Fruit fly (Drosophila melanogaster) whole organism, embryonic: ENCODE measurements around the gene CG4332.

Experiments used
- Bgb ChIP-seq: fragments of 200-800 bp; sonication (Bioruptor generic); IDR thresholded peaks from 2 replicates; pipeline ENCODE4 v1.3.6; 2022; ENCODE audit warnings: missing biosample characterization, missing genetic modification characterization; ENCODE audit not compliant: partially characterized antibody
- CG1024 ChIP-seq: fragments of 200-800 bp; sonication (Bioruptor generic); IDR thresholded peaks from 2 replicates; pipeline ENCODE4 v1.3.6; 2022; ENCODE audit warnings: missing biosample characterization, missing genetic modification characterization
- CG10366 ChIP-seq: fragments of 200-800 bp; sonication (Bioruptor generic); IDR thresholded peaks from 2 replicates; pipeline ENCODE4 v1.3.6; 2022; ENCODE audit warnings: missing biosample characterization, missing genetic modification characterization
- CG10462 ChIP-seq: fragments of 200-800 bp; sonication (Bioruptor generic); optimal IDR thresholded peaks from 2 replicates; lab custom pipeline; 2016; ENCODE audit warnings: missing biosample characterization, missing genetic modification characterization
- CG12104 ChIP-seq: fragments of 200-800 bp; sonication (Bioruptor generic); optimal IDR thresholded peaks from 3 replicates; lab custom pipeline; 2016; ENCODE audit warnings: missing biosample characterization, missing genetic modification characterization
- CG14441 ChIP-seq: fragments of 200-800 bp; sonication (Bioruptor generic); IDR thresholded peaks from 2 replicates; pipeline ENCODE4 v1.3.6; 2022; ENCODE audit warnings: missing biosample characterization, missing genetic modification characterization
- CG1603 ChIP-seq: fragments of 200-800 bp; sonication (Bioruptor generic); optimal IDR thresholded peaks from 2 replicates; lab custom pipeline; 2019; ENCODE audit warnings: missing biosample characterization, mild to moderate bottlenecking, missing genetic modification characterization, moderate library complexity
- CG5245 ChIP-seq: fragments of 200-800 bp; sonication (Bioruptor generic); optimal IDR thresholded peaks from 3 replicates; lab custom pipeline; 2016; ENCODE audit warnings: missing biosample characterization, missing genetic modification characterization
- CG6175 ChIP-seq: fragments of 200-800 bp; sonication (Bioruptor generic); IDR thresholded peaks from 3 replicates; pipeline ENCODE4 v1.3.6; 2022; ENCODE audit warnings: missing biosample characterization, missing genetic modification characterization
- CG6254 ChIP-seq: fragments of 200-800 bp; sonication (Bioruptor generic); optimal IDR thresholded peaks from 3 replicates; lab custom pipeline; 2017; ENCODE audit warnings: mild to moderate bottlenecking, missing biosample characterization, missing genetic modification reagents, missing genetic modification characterization
- CG6272 ChIP-seq: fragments of 200-800 bp; sonication (Bioruptor generic); IDR thresholded peaks from 2 replicates; pipeline ENCODE4 v1.3.6; 2022; ENCODE audit warnings: missing biosample characterization, missing genetic modification characterization
- CG6683 ChIP-seq: fragments of 200-800 bp; sonication (Bioruptor generic); optimal IDR thresholded peaks from 2 replicates; lab custom pipeline; 2017; ENCODE audit warnings: missing biosample characterization, mild to moderate bottlenecking, missing genetic modification characterization, missing genetic modification reagents
- CG7271 ChIP-seq: fragments of 200-800 bp; sonication (Bioruptor generic); optimal IDR thresholded peaks from 2 replicates; lab custom pipeline; 2018; ENCODE audit warnings: missing biosample characterization, mild to moderate bottlenecking, missing genetic modification characterization, moderate library complexity
- CG8765 ChIP-seq: fragments of 200-800 bp; sonication (Bioruptor generic); IDR thresholded peaks from 2 replicates; pipeline ENCODE4 v1.3.6; 2022; ENCODE audit warnings: missing biosample characterization, missing genetic modification characterization
- CG9876 ChIP-seq: fragments of 200-800 bp; sonication (Bioruptor generic); optimal IDR thresholded peaks from 2 replicates; lab custom pipeline; 2016; ENCODE audit warnings: missing biosample characterization, missing genetic modification characterization
- Chrac-16 ChIP-seq: fragments of 200-800 bp; sonication (Bioruptor generic); optimal IDR thresholded peaks from 3 replicates; lab custom pipeline; 2016; ENCODE audit warnings: missing biosample characterization, missing genetic modification characterization
- CoRest ChIP-seq: fragments of 200-800 bp; sonication (Bioruptor generic); optimal IDR thresholded peaks from 3 replicates; lab custom pipeline; 2018; ENCODE audit warnings: missing biosample characterization, mild to moderate bottlenecking, missing genetic modification characterization, moderate library complexity
- Fer3 ChIP-seq: fragments of 200-800 bp; sonication (Bioruptor generic); optimal IDR thresholded peaks from 2 replicates; lab custom pipeline; 2018; ENCODE audit warnings: missing biosample characterization, mild to moderate bottlenecking, missing genetic modification characterization, moderate library complexity
- HLH4C ChIP-seq: fragments of 200-800 bp; sonication (Bioruptor generic); IDR thresholded peaks from 3 replicates; pipeline ENCODE4 v1.3.6; 2022; ENCODE audit warnings: missing biosample characterization, missing genetic modification characterization; ENCODE audit not compliant: partially characterized antibody
- Hr51 ChIP-seq, 2 experiments: fragments of 200-800 bp; sonication (Bioruptor generic); optimal IDR thresholded peaks; 2 replicates in 1 of 2; 3 replicates in 1 of 2; lab custom pipeline; 2016 to 2018; ENCODE audit warnings: missing biosample characterization in 2 of 2, missing genetic modification characterization in 2 of 2, mild to moderate bottlenecking in 1 of 2, moderate library complexity in 1 of 2
- Kr ChIP-seq: fragments of 200-800 bp; sonication (Bioruptor generic); optimal IDR thresholded peaks from 2 replicates; lab custom pipeline; 2017; ENCODE audit warnings: missing biosample characterization, mild to moderate bottlenecking, missing genetic modification characterization
- MTF-1 ChIP-seq: fragments of 200-800 bp; sonication (Bioruptor generic); optimal IDR thresholded peaks from 2 replicates; lab custom pipeline; 2018; ENCODE audit warnings: missing biosample characterization, mild to moderate bottlenecking, missing genetic modification characterization, borderline replicate concordance
- NC2β ChIP-seq: fragments of 200-800 bp; sonication (Bioruptor generic); optimal IDR thresholded peaks from 2 replicates; lab custom pipeline; 2016; ENCODE audit warnings: missing biosample characterization, missing genetic modification characterization
- NFAT ChIP-seq: fragments of 200-800 bp; sonication (Bioruptor generic); IDR thresholded peaks from 2 replicates; pipeline ENCODE4 v1.3.6; 2022; ENCODE audit warnings: missing biosample characterization, missing genetic modification characterization
- Sry-β ChIP-seq: fragments of 200-800 bp; sonication (Bioruptor generic); optimal IDR thresholded peaks from 2 replicates; lab custom pipeline; 2018; ENCODE audit warnings: missing biosample characterization, mild to moderate bottlenecking, missing genetic modification characterization, moderate library complexity
- Stat92E ChIP-seq, 3 experiments: fragments of >200 bp in 2 of 3; fragments of 200-800 bp in 1 of 3; sonication (Bioruptor generic) in 1 of 3; optimal IDR thresholded peaks; 2 replicates each; lab custom pipeline; 2017 to 2019; ENCODE audit warnings: missing biosample characterization in 3 of 3, missing genetic modification characterization in 3 of 3, mild to moderate bottlenecking in 1 of 3, moderate library complexity in 1 of 3
- ap ChIP-seq: fragments of 200-800 bp; sonication (Bioruptor generic); IDR thresholded peaks from 2 replicates; pipeline ENCODE4 v1.3.6; 2022; ENCODE audit warnings: missing biosample characterization, missing genetic modification characterization
- ci ChIP-seq: fragments of 200-800 bp; sonication (Bioruptor generic); IDR thresholded peaks from 3 replicates; pipeline ENCODE4 v1.3.6; 2022; ENCODE audit warnings: missing biosample characterization, missing genetic modification characterization
- dmrt11E ChIP-seq: fragments of 200-800 bp; sonication (Bioruptor generic); optimal IDR thresholded peaks from 3 replicates; lab custom pipeline; 2018; ENCODE audit warnings: missing biosample characterization, mild to moderate bottlenecking, missing genetic modification characterization, moderate library complexity
- eyg ChIP-seq: fragments of 200-800 bp; sonication (Bioruptor generic); optimal IDR thresholded peaks from 3 replicates; lab custom pipeline; 2016; ENCODE audit warnings: missing biosample characterization, missing genetic modification characterization
- fd96Cb ChIP-seq: fragments of 200-800 bp; sonication (Bioruptor generic); optimal IDR thresholded peaks from 2 replicates; lab custom pipeline; 2018; ENCODE audit warnings: missing biosample characterization, mild to moderate bottlenecking, missing genetic modification characterization, moderate library complexity
- gcm ChIP-seq: fragments of 200-800 bp; sonication (Bioruptor generic); optimal IDR thresholded peaks from 2 replicates; lab custom pipeline; 2019; ENCODE audit warnings: missing biosample characterization, mild to moderate bottlenecking, missing genetic modification characterization, moderate library complexity
- ham ChIP-seq: fragments of 200-800 bp; sonication (Bioruptor generic); IDR thresholded peaks from 2 replicates; pipeline ENCODE4 v1.3.6; 2022; ENCODE audit warnings: missing biosample characterization, missing genetic modification characterization
- ind ChIP-seq: fragments of 200-800 bp; sonication (Bioruptor generic); optimal IDR thresholded peaks from 3 replicates; lab custom pipeline; 2016; ENCODE audit warnings: missing biosample characterization, missing genetic modification characterization
- insv ChIP-seq, 2 experiments: fragments of 200-800 bp; sonication (Bioruptor generic); optimal IDR thresholded peaks; 3 replicates each; lab custom pipeline; 2016 to 2018; ENCODE audit warnings: missing biosample characterization in 2 of 2, missing genetic modification characterization in 2 of 2
- jigr1 ChIP-seq: fragments of 200-800 bp; sonication (Bioruptor generic); IDR thresholded peaks from 3 replicates; pipeline ENCODE4 v1.3.6; 2022; ENCODE audit warnings: missing biosample characterization, missing genetic modification characterization
- lola ChIP-seq, 3 experiments: fragments of >200 bp in 2 of 3; fragments of 200-800 bp in 1 of 3; sonication (Bioruptor generic) in 1 of 3; optimal IDR thresholded peaks; 2 replicates each; lab custom pipeline; 2017 to 2019; ENCODE audit warnings: missing biosample characterization in 3 of 3, missing genetic modification characterization in 3 of 3, mild to moderate bottlenecking in 1 of 3, moderate library complexity in 1 of 3
- oc ChIP-seq: fragments of 200-800 bp; sonication (Bioruptor generic); optimal IDR thresholded peaks from 2 replicates; lab custom pipeline; 2018; ENCODE audit warnings: missing biosample characterization, mild to moderate bottlenecking, missing genetic modification characterization, moderate library complexity
- odd ChIP-seq: fragments of 200-800 bp; sonication (Bioruptor generic); optimal IDR thresholded peaks from 2 replicates; lab custom pipeline; 2017; ENCODE audit warnings: missing biosample characterization, mild to moderate bottlenecking, missing genetic modification characterization
- p53 ChIP-seq: fragments of 200-800 bp; sonication (Bioruptor generic); optimal IDR thresholded peaks from 2 replicates; lab custom pipeline; 2016; ENCODE audit warnings: missing biosample characterization, missing genetic modification characterization
- pb ChIP-seq: fragments of 200-800 bp; sonication (Bioruptor generic); optimal IDR thresholded peaks from 3 replicates; lab custom pipeline; 2016; ENCODE audit warnings: missing biosample characterization, missing genetic modification characterization
- pfk ChIP-seq: fragments of 200-800 bp; sonication (Bioruptor generic); optimal IDR thresholded peaks from 2 replicates; lab custom pipeline; 2018; ENCODE audit warnings: missing biosample characterization, mild to moderate bottlenecking, missing genetic modification characterization, moderate library complexity
- sna ChIP-seq: fragments of 200-800 bp; sonication (Bioruptor generic); IDR thresholded peaks from 2 replicates; pipeline ENCODE4 v1.3.6; 2022; ENCODE audit warnings: missing biosample characterization, missing genetic modification characterization; ENCODE audit not compliant: partially characterized antibody
- so ChIP-seq: fragments of 200-800 bp; sonication (Bioruptor generic); IDR thresholded peaks from 3 replicates; pipeline ENCODE4 v1.3.6; 2022; ENCODE audit warnings: missing biosample characterization, missing genetic modification characterization
- ssp ChIP-seq: fragments of 200-800 bp; sonication (Bioruptor generic); IDR thresholded peaks from 2 replicates; pipeline ENCODE4 v1.3.6; 2022; ENCODE audit warnings: missing biosample characterization, missing genetic modification characterization
- stc ChIP-seq: fragments of 200-800 bp; sonication (Bioruptor generic); IDR thresholded peaks from 2 replicates; pipeline ENCODE4 v1.3.6; 2022; ENCODE audit warnings: missing biosample characterization, missing genetic modification characterization
- stwl ChIP-seq: fragments of 200-800 bp; sonication (Bioruptor generic); optimal IDR thresholded peaks from 3 replicates; lab custom pipeline; 2018; ENCODE audit warnings: missing biosample characterization, mild to moderate bottlenecking, missing genetic modification characterization, moderate library complexity
- tup ChIP-seq: fragments of 200-800 bp; sonication (Bioruptor generic); optimal IDR thresholded peaks from 2 replicates; lab custom pipeline; 2016; ENCODE audit warnings: missing biosample characterization, mild to moderate bottlenecking, missing genetic modification characterization, moderate library complexity

The CG4332 gene

dm6 chrX:13136939-13137697 lies 17.7 kb upstream of the CG4332 start (continued):
- TF ChIP-seq CG6254 (GFP tag; lab: Kevin White, UChicago) (no peak), fd96Cb (tag; lab: Kevin White, UChicago) (peak; percentile 38), CG14441 (GFP tag; lab: Robert Waterston, UW) (peak; percentile 66), CG6683 (GFP tag; lab: Kevin White, UChicago) (no peak), odd (GFP tag; lab: Kevin White, UChicago) (no peak), Stat92E (GFP tag; optimal IDR thresholded peaks at IDR 0.05; lab: Kevin White, UChicago) (no peak), CG12104 (GFP tag; lab: Kevin White, UChicago) (no peak), ind (GFP tag; lab: Kevin White, UChicago) (no peak), CG10462 (no peak), CoRest (tag; lab: Kevin White, UChicago) (peak; percentile 37), CG7271 (no peak), pb (GFP tag; lab: Kevin White, UChicago) (no peak), MTF-1 (no peak), ap (peak; percentile 58), NFAT (GFP tag; lab: Robert Waterston, UW) (no peak), stc (GFP tag; lab: Robert Waterston, UW) (peak; percentile 69), jigr1 (GFP tag; lab: Robert Waterston, UW) (0 out of 3 replicates have a peak, but pooled peaks have one; percentile 52), CG9876 (no peak), ci (GFP tag; lab: Robert Waterston, UW) (peak; percentile 96), Sry-β (GFP tag; lab: Kevin White, UChicago) (no peak), pfk (GFP tag; lab: Kevin White, UChicago) (no peak), CG6175 (GFP tag; lab: Robert Waterston, UW) (no peak), ssp (GFP tag; lab: Robert Waterston, UW) (peak; percentile 69), Kr (GFP tag; lab: Kevin White, UChicago) (no peak), HLH4C (no peak), gcm (peak; percentile 20), CG1603 (tag; lab: Kevin White, UChicago) (no peak), stwl (tag; lab: Kevin White, UChicago) (no peak), CG10366 (GFP tag; lab: Robert Waterston, UW) (peak; percentile 76), CG5245 (no peak), CG1024 (GFP tag; lab: Robert Waterston, UW) (peak; percentile 40), Fer3 (no peak), CG6272 (GFP tag; lab: Robert Waterston, UW) (peak; percentile 24; the same call in 1 of the 2 replicates), so (GFP tag; lab: Robert Waterston, UW) (peak; percentile 67; the same call in 1 of the 3 replicates), oc (peak; percentile 67), eyg (GFP tag; lab: Kevin White, UChicago) (no peak), ham (GFP tag; lab: Robert Waterston, UW) (no peak), sna (GFP tag; lab: Robert Waterston, UW) (no peak), insv (GFP tag; optimal IDR thresholded peaks at IDR 0.05; lab: Kevin White, UChicago) (no peak), NC2β (no peak), lola (GFP tag; optimal IDR thresholded peaks at IDR 0.05; lab: Kevin White, UChicago) (no peak), Bgb (GFP tag; lab: Robert Waterston, UW) (no peak), Chrac-16 (no peak), p53 (GFP tag; lab: Kevin White, UChicago) (no peak), tup (GFP tag; lab: Kevin White, UChicago) (no peak), Hr51 (GFP tag; optimal IDR thresholded peaks at IDR 0.05; lab: Kevin White, UChicago) (peak in 1 of 2 experiments; percentile 60), CG8765 (no peak), dmrt11E (tag; lab: Kevin White, UChicago) (no peak)
